Worm (Caenorhabditis elegans): ENCODE data around the gene clec-50.

Gene clec-50

ce11 chrV:19751124-19751523 is 4.0 kb downstream of the clec-50 start, which contains the start of gene clec-49:
clec-49 (minus strand) TSS chrV:19751226.
- peak; percentile 69 for TF ChIP-seq elt-2 (tag; optimal IDR thresholded peaks at IDR 0.05)
- peak; percentile 65 for TF ChIP-seq pqm-1 (tag; optimal IDR thresholded peaks at IDR 0.05)
- no peak for TF ChIP-seq sea-2 (GFP tag; optimal IDR thresholded peaks at IDR 0.05)

ce11 chrV:19747144-19747543 is 8.0 kb downstream of the clec-50 start:
- no peak for TF ChIP-seq nhr-11 (tag; optimal IDR thresholded peaks at IDR 0.05)
- no peak for TF ChIP-seq nhr-25 (tag; optimal IDR thresholded peaks at IDR 0.05)
- no peak for TF ChIP-seq pha-4 (tag; optimal IDR thresholded peaks at IDR 0.05)
- no peak for TF ChIP-seq mdl-1 (tag; optimal IDR thresholded peaks at IDR 0.05)
- no peak for TF ChIP-seq nhr-77 (tag; optimal IDR thresholded peaks at IDR 0.05)
- TF ChIP-seq skn-1 (tag; optimal IDR thresholded peaks at IDR 0.05) = no peak
- TF ChIP-seq ZK546.5 (tag; optimal IDR thresholded peaks at IDR 0.05) = no peak
- TF ChIP-seq lin-15B (tag; optimal IDR thresholded peaks at IDR 0.05) = no peak
- no peak for TF ChIP-seq egl-5 (tag; optimal IDR thresholded peaks at IDR 0.05)
- no peak for TF ChIP-seq ceh-82 (tag; optimal IDR thresholded peaks at IDR 0.05)
- TF ChIP-seq nhr-43 (tag; optimal IDR thresholded peaks at IDR 0.05; ENCODE audit: poor library complexity, severe bottlenecking) = no peak

ce11 chrV:19745852-19746251 is 9.3 kb downstream of the clec-50 start, which contains the start of gene W04E12.5:
W04E12.5 (plus strand) TSS chrV:19746152.
- no peak for TF ChIP-seq elt-1 (tag; optimal IDR thresholded peaks at IDR 0.05)
- TF ChIP-seq skn-1 (tag; optimal IDR thresholded peaks at IDR 0.05) = no peak
- no peak for TF ChIP-seq aly-2 (tag; optimal IDR thresholded peaks at IDR 0.05)
- TF ChIP-seq nhr-25 (tag; optimal IDR thresholded peaks at IDR 0.05) = no peak
- TF ChIP-seq ceh-82 (tag; optimal IDR thresholded peaks at IDR 0.05) = no peak
- TF ChIP-seq nhr-237 (tag; optimal IDR thresholded peaks at IDR 0.05) = no peak
- no peak for TF ChIP-seq hmg-11 (tag; optimal IDR thresholded peaks at IDR 0.05)
- TF ChIP-seq snpc-4 (tag; optimal IDR thresholded peaks at IDR 0.05) = no peak
- TF ChIP-seq sea-2 (GFP tag; optimal IDR thresholded peaks at IDR 0.05) = no peak
- TF ChIP-seq pqm-1 (tag; optimal IDR thresholded peaks at IDR 0.05) = no peak

DNA sequence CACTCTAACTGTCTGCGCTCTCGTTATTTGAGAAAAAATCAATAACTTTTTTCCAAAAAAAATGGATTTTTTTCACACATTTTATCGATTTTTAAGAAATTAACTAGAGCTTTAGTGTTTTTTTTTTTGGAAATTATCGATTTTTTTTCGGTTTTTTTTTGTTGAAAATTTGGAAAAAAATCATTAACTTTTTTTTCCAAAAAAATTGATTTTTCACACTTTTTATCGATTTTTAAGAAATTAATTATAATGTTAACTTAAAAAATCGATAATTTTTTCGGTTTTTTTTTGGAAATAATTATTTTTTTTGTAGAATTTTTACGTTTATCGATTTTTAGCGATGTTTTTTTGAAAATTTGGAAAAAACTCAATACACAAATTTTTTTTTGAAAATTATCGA is 11.0 kb downstream of the clec-50 start:
- TF ChIP-seq nhr-76 (tag; optimal IDR thresholded peaks at IDR 0.05) (no peak), nhr-43 (tag; optimal IDR thresholded peaks at IDR 0.05; ENCODE audit: poor library complexity, severe bottlenecking) (no peak), nhr-67 (tag; optimal IDR thresholded peaks at IDR 0.05) (no peak), nhr-237 (tag; optimal IDR thresholded peaks at IDR 0.05) (no peak), elt-3 (tag; optimal IDR thresholded peaks at IDR 0.05) (no peak), nhr-11 (tag; optimal IDR thresholded peaks at IDR 0.05) (no peak), zag-1 (tag; optimal IDR thresholded peaks at IDR 0.05) (no peak), lin-39 (tag; optimal IDR thresholded peaks at IDR 0.05) (no peak), ceh-28 (tag; optimal IDR thresholded peaks at IDR 0.05) (peak; percentile 85)

DNA sequence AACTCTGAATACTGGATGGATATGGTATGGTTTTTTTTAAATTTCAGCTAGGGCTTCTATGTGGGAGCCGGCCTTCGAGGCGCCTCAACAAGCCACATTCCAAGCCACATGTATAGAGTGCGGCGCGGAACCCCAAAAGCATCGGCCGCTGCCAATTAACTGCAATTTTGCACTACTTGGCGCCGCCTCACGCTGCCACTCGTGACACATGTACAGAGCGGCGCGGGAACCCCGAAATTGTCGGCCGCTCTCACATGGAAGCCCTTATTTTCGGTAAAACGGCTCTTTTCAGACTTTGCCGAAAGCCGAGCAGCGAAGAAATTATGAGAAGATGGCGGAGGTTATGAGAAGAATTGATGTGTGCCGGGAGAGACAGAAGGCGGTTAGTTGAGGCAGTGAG is 11.4 kb downstream of the clec-50 start:
- TF ChIP-seq elt-3 (tag; optimal IDR thresholded peaks at IDR 0.05) = no peak
- no peak for TF ChIP-seq ztf-11 (tag; optimal IDR thresholded peaks at IDR 0.05)
- TF ChIP-seq nhr-23 (tag; optimal IDR thresholded peaks at IDR 0.05) = no peak
- TF ChIP-seq nhr-28 (tag; optimal IDR thresholded peaks at IDR 0.05) = no peak
- TF ChIP-seq mdl-1 (tag; optimal IDR thresholded peaks at IDR 0.05) = no peak
- no peak for TF ChIP-seq ZK546.5 (tag; optimal IDR thresholded peaks at IDR 0.05)
- no peak for TF ChIP-seq ama-1 (optimal IDR thresholded peaks at IDR 0.05)
- no peak for TF ChIP-seq lin-15B (tag; optimal IDR thresholded peaks at IDR 0.05)
- TF ChIP-seq aly-2 (tag; optimal IDR thresholded peaks at IDR 0.05) = no peak
- TF ChIP-seq mml-1 (tag; optimal IDR thresholded peaks at IDR 0.05) = no peak

ce11 chrV:19743305-19743704 is 11.9 kb downstream of the clec-50 start, which contains the start of gene W04E12.4:
W04E12.4 (plus strand) TSS chrV:19743605.
- TF ChIP-seq nhr-77 (tag; optimal IDR thresholded peaks at IDR 0.05) (no peak), ceh-28 (tag; optimal IDR thresholded peaks at IDR 0.05) (no peak), snpc-4 (tag; optimal IDR thresholded peaks at IDR 0.05) (no peak), unc-39 (tag; optimal IDR thresholded peaks at IDR 0.05) (no peak), nhr-12 (tag; optimal IDR thresholded peaks at IDR 0.05) (no peak), ama-1 (optimal IDR thresholded peaks at IDR 0.05) (no peak), nhr-76 (tag; optimal IDR thresholded peaks at IDR 0.05) (no peak), egl-5 (tag; optimal IDR thresholded peaks at IDR 0.05) (no peak), fkh-2 (tag; optimal IDR thresholded peaks at IDR 0.05) (no peak), mdl-1 (tag; optimal IDR thresholded peaks at IDR 0.05) (no peak), fos-1 (tag; optimal IDR thresholded peaks at IDR 0.05) (no peak), elt-2 (tag; optimal IDR thresholded peaks at IDR 0.05) (no peak), pha-4 (tag; optimal IDR thresholded peaks at IDR 0.05) (no peak), ztf-11 (tag; optimal IDR thresholded peaks at IDR 0.05) (no peak), fkh-10 (GFP tag; optimal IDR thresholded peaks at IDR 0.05) (no peak)
